Worm (Caenorhabditis elegans): ENCODE results near the gene Y49F6A.12.

- TF ChIP-seq Y22D7AL.16 (tag; optimal IDR thresholded peaks at IDR 0.05) (no peak), unc-42 (tag; optimal IDR thresholded peaks at IDR 0.05) (no peak), pha-2 (tag; optimal IDR thresholded peaks at IDR 0.05) (no peak), pqm-1 (tag; optimal IDR thresholded peaks at IDR 0.05) (no peak), ceh-24 (tag; optimal IDR thresholded peaks at IDR 0.05) (no peak), che-1 (tag; optimal IDR thresholded peaks at IDR 0.05) (no peak), unc-3 (GFP tag; conservative IDR thresholded peaks at IDR 0.05) (no peak), unc-3 (tag; optimal IDR thresholded peaks at IDR 0.05) (no peak)
These were observed 45.1 kb upstream of the Y49F6A.12 start, which contains the start of gene W10G11.19 for ce11 chrII:3550352-3550751.

Measured in whole organism, late embryonic.